Worm (Caenorhabditis elegans) whole organism, L4/young adult: ENCODE results near the gene M04C3.5.

Experiments used
- dao-5 ChIP-seq: sonication (generic microtip); optimal IDR thresholded peaks from 2 replicates; lab custom pipeline; 2016; ENCODE audit warnings: missing genotype, missing genetic modification characterization, moderate library complexity, missing compliant biosample characterization
- him-1 ChIP-seq: sonication (generic microtip); optimal IDR thresholded peaks from 2 replicates; lab custom pipeline; 2016; ENCODE audit warnings: missing genotype, missing genetic modification reagents, missing genetic modification characterization, missing compliant biosample characterization

- TF ChIP-seq him-1 (tag; lab: Kevin White, UChicago) (no peak), dao-5 (tag; lab: Kevin White, UChicago) (no peak)
Observed at ce11 chrV:19477852-19478251, 28.3 kb downstream of the M04C3.5 start, which contains the start of gene Y43F8B.9.
